Fruit fly (Drosophila melanogaster) whole organism, prepupa: Measurements from ENCODE around the gene Sf3b2.

ENCODE experiments used
- Blimp-1 ChIP-seq: fragments of 200-800 bp; sonication (Bioruptor generic); optimal IDR thresholded peaks from 3 replicates; lab custom pipeline; 2017; ENCODE audit warnings: missing biosample characterization, missing genetic modification characterization, mild to moderate bottlenecking, moderate library complexity, missing genetic modification reagents
- CG10631 ChIP-seq: fragments of 200-800 bp; sonication (Bioruptor generic); optimal IDR thresholded peaks from 2 replicates; lab custom pipeline; 2016; ENCODE audit warnings: missing biosample characterization, missing genetic modification characterization
- CG10669 ChIP-seq: fragments of 200-800 bp; sonication (Bioruptor generic); optimal IDR thresholded peaks from 3 replicates; lab custom pipeline; 2018; ENCODE audit warnings: missing biosample characterization, mild to moderate bottlenecking, missing genetic modification characterization, moderate library complexity
- CG11294 ChIP-seq: fragments of 200-800 bp; sonication (Bioruptor generic); IDR thresholded peaks from 2 replicates; pipeline ENCODE4 v1.3.6; 2022; ENCODE audit warnings: missing biosample characterization, missing genetic modification characterization
- CG11762 ChIP-seq: fragments of 200-800 bp; sonication (Bioruptor generic); optimal IDR thresholded peaks from 3 replicates; lab custom pipeline; 2016; ENCODE audit warnings: missing biosample characterization, missing genetic modification characterization; ENCODE audit not compliant: insufficient read depth
- CG11902 ChIP-seq: fragments of 200-800 bp; sonication (Bioruptor generic); optimal IDR thresholded peaks from 3 replicates; lab custom pipeline; 2016; ENCODE audit warnings: missing biosample characterization, missing genetic modification characterization
- CG15336 ChIP-seq: fragments of 200-800 bp; sonication (Bioruptor generic); IDR thresholded peaks from 2 replicates; pipeline ENCODE4 v1.3.6; 2022; ENCODE audit warnings: missing biosample characterization, missing genetic modification characterization
- CG3032 ChIP-seq: fragments of 200-800 bp; optimal IDR thresholded peaks from 2 replicates; lab custom pipeline; 2019; ENCODE audit warnings: missing biosample characterization, mild to moderate bottlenecking, missing genetic modification characterization, moderate library complexity
- CG31627 ChIP-seq: fragments of 200-800 bp; sonication (Bioruptor generic); optimal IDR thresholded peaks from 3 replicates; lab custom pipeline; 2016; ENCODE audit warnings: missing biosample characterization, missing genetic modification characterization
- CG32006 ChIP-seq: fragments of 200-800 bp; sonication (Bioruptor generic); optimal IDR thresholded peaks from 3 replicates; lab custom pipeline; 2017; ENCODE audit warnings: missing biosample characterization, mild to moderate bottlenecking, missing genetic modification characterization
- CG34406 ChIP-seq: fragments of 200-800 bp; sonication (Bioruptor generic); optimal IDR thresholded peaks from 3 replicates; lab custom pipeline; 2016; ENCODE audit warnings: missing biosample characterization, missing genetic modification characterization
- CG4318 ChIP-seq: fragments of 200-800 bp; sonication (Bioruptor generic); optimal IDR thresholded peaks from 3 replicates; lab custom pipeline; 2017; ENCODE audit warnings: missing biosample characterization, mild to moderate bottlenecking, missing genetic modification characterization
- CG6163 ChIP-seq: fragments of 200-800 bp; sonication (Bioruptor generic); IDR thresholded peaks from 3 replicates; pipeline ENCODE4 v1.3.6; 2022; ENCODE audit warnings: missing biosample characterization, missing genetic modification characterization
- CG6276 ChIP-seq: fragments of 200-800 bp; sonication (Bioruptor generic); optimal IDR thresholded peaks from 2 replicates; lab custom pipeline; 2017; ENCODE audit warnings: missing biosample characterization, mild to moderate bottlenecking, missing genetic modification characterization
- CG6792 ChIP-seq: fragments of 200-800 bp; sonication (Bioruptor generic); optimal IDR thresholded peaks from 3 replicates; lab custom pipeline; 2016; ENCODE audit warnings: missing biosample characterization, missing genetic modification characterization
- CG6808 ChIP-seq: fragments of 200-800 bp; sonication (Bioruptor generic); optimal IDR thresholded peaks from 3 replicates; lab custom pipeline; 2017; ENCODE audit warnings: missing biosample characterization, missing genetic modification characterization, mild to moderate bottlenecking, moderate library complexity, missing genetic modification reagents
- CG6854 ChIP-seq: fragments of 200-800 bp; sonication (Bioruptor generic); optimal IDR thresholded peaks from 2 replicates; lab custom pipeline; 2017; ENCODE audit warnings: missing biosample characterization, mild to moderate bottlenecking, missing genetic modification characterization
- CG7368 ChIP-seq: fragments of 200-800 bp; sonication (Bioruptor generic); optimal IDR thresholded peaks from 3 replicates; lab custom pipeline; 2016; ENCODE audit warnings: missing biosample characterization, missing genetic modification characterization
- CG8119 ChIP-seq: fragments of 200-800 bp; sonication (Bioruptor generic); IDR thresholded peaks from 3 replicates; pipeline ENCODE4 v1.3.6; 2022; ENCODE audit warnings: missing biosample characterization, missing genetic modification characterization
- CG8319 ChIP-seq: fragments of 200-800 bp; sonication (Bioruptor generic); optimal IDR thresholded peaks from 3 replicates; lab custom pipeline; 2016; ENCODE audit warnings: missing biosample characterization, missing genetic modification characterization
- Eip75B ChIP-seq: fragments of 200-800 bp; sonication (Bioruptor generic); optimal IDR thresholded peaks from 3 replicates; lab custom pipeline; 2016; ENCODE audit warnings: missing biosample characterization, missing genetic modification characterization
- Eip78C ChIP-seq: fragments of 200-800 bp; sonication (Bioruptor generic); peaks from one replicate; lab custom pipeline; 2016; ENCODE audit warnings: missing biosample characterization, missing genetic modification characterization
- Eip93F ChIP-seq: fragments of 200-800 bp; sonication (Bioruptor generic); optimal IDR thresholded peaks from 2 replicates; lab custom pipeline; 2016; ENCODE audit warnings: missing biosample characterization, mild to moderate bottlenecking, missing genetic modification characterization
- Ets21C ChIP-seq: fragments of 200-800 bp; sonication (Bioruptor generic); optimal IDR thresholded peaks from 3 replicates; lab custom pipeline; 2016; ENCODE audit warnings: missing biosample characterization, missing genetic modification characterization
- Ets96B ChIP-seq: fragments of 200-800 bp; optimal IDR thresholded peaks from 2 replicates; lab custom pipeline; 2019; ENCODE audit warnings: missing biosample characterization, mild to moderate bottlenecking, missing genetic modification characterization, moderate library complexity
- Gug ChIP-seq: fragments of 200-800 bp; sonication (Bioruptor generic); IDR thresholded peaks from 2 replicates; pipeline ENCODE4 v1.3.6; 2022; ENCODE audit warnings: missing biosample characterization, missing genetic modification characterization
- Hr38 ChIP-seq: sonication (Bioruptor generic); optimal IDR thresholded peaks from 2 replicates; lab custom pipeline; 2016; ENCODE audit warnings: missing biosample characterization, missing genetic modification characterization
- Hr4 ChIP-seq: fragments of 200-800 bp; sonication (Bioruptor generic); optimal IDR thresholded peaks from 3 replicates; lab custom pipeline; 2016; ENCODE audit warnings: missing biosample characterization, missing genetic modification characterization
- Lpt ChIP-seq: fragments of 200-800 bp; sonication (Bioruptor generic); optimal IDR thresholded peaks from 3 replicates; lab custom pipeline; 2016; ENCODE audit warnings: missing biosample characterization, missing genetic modification characterization
- Met ChIP-seq: fragments of 200-800 bp; sonication (Bioruptor generic); optimal IDR thresholded peaks from 3 replicates; lab custom pipeline; 2016; ENCODE audit warnings: missing biosample characterization, missing genetic modification characterization
- OdsH ChIP-seq: fragments of 200-800 bp; sonication (Bioruptor generic); optimal IDR thresholded peaks from 3 replicates; lab custom pipeline; 2016; ENCODE audit warnings: missing biosample characterization, missing genetic modification characterization
- Smox ChIP-seq: fragments of 200-800 bp; sonication (Bioruptor generic); optimal IDR thresholded peaks from 3 replicates; lab custom pipeline; 2016; ENCODE audit warnings: missing biosample characterization, missing genetic modification characterization
- Sox102F ChIP-seq: fragments of 200-800 bp; sonication (Bioruptor generic); optimal IDR thresholded peaks from 2 replicates; lab custom pipeline; 2016; ENCODE audit warnings: missing biosample characterization, mild to moderate bottlenecking, missing genetic modification characterization
- Sox14 ChIP-seq: fragments of 200-800 bp; sonication (Bioruptor generic); optimal IDR thresholded peaks from 3 replicates; lab custom pipeline; 2016; ENCODE audit warnings: missing biosample characterization, missing genetic modification characterization
- Sox15 ChIP-seq: fragments of 200-800 bp; sonication (Bioruptor generic); optimal IDR thresholded peaks from 3 replicates; lab custom pipeline; 2016; ENCODE audit warnings: missing biosample characterization, missing genetic modification characterization
- achi ChIP-seq: fragments of 200-800 bp; sonication (Bioruptor generic); optimal IDR thresholded peaks from 3 replicates; lab custom pipeline; 2016; ENCODE audit warnings: missing biosample characterization, missing genetic modification characterization
- dac ChIP-seq: fragments of 200-800 bp; sonication (Bioruptor generic); optimal IDR thresholded peaks from 2 replicates; lab custom pipeline; 2017; ENCODE audit warnings: missing biosample characterization, mild to moderate bottlenecking, missing genetic modification characterization
- dsx ChIP-seq: fragments of 200-800 bp; optimal IDR thresholded peaks from 3 replicates; lab custom pipeline; 2019; ENCODE audit warnings: missing biosample characterization, mild to moderate bottlenecking, missing genetic modification characterization, moderate library complexity; ENCODE audit not compliant: poor library complexity, severe bottlenecking
- eg ChIP-seq: fragments of 200-800 bp; sonication (Bioruptor generic); IDR thresholded peaks from 3 replicates; pipeline ENCODE4 v1.3.6; 2022; ENCODE audit warnings: missing biosample characterization, missing genetic modification characterization
- fkh ChIP-seq: fragments of 200-800 bp; sonication (Bioruptor generic); optimal IDR thresholded peaks from 3 replicates; lab custom pipeline; 2017; ENCODE audit warnings: missing biosample characterization, mild to moderate bottlenecking, missing genetic modification characterization, moderate library complexity
- lz ChIP-seq: fragments of 200-800 bp; sonication (Bioruptor generic); optimal IDR thresholded peaks from 3 replicates; lab custom pipeline; 2016; ENCODE audit warnings: missing biosample characterization, missing genetic modification characterization
- net ChIP-seq: fragments of 200-800 bp; sonication (Bioruptor generic); optimal IDR thresholded peaks from 3 replicates; lab custom pipeline; 2016; ENCODE audit warnings: missing biosample characterization, missing genetic modification characterization
- pdm3 ChIP-seq: fragments of 200-800 bp; sonication (Bioruptor generic); optimal IDR thresholded peaks from 3 replicates; lab custom pipeline; 2016; ENCODE audit warnings: missing biosample characterization, missing genetic modification characterization
- salr ChIP-seq, 2 experiments: fragments of 200-800 bp; sonication (Bioruptor generic); optimal IDR thresholded peaks; 3 replicates each; lab custom pipeline; 2016 to 2018; ENCODE audit warnings: missing biosample characterization in 2 of 2, missing genetic modification characterization in 2 of 2, mild to moderate bottlenecking in 1 of 2
- spab ChIP-seq: fragments of 200-800 bp; sonication (Bioruptor generic); optimal IDR thresholded peaks from 2 replicates; lab custom pipeline; 2017; ENCODE audit warnings: missing biosample characterization, mild to moderate bottlenecking, missing genetic modification characterization, missing genetic modification reagents
- svp ChIP-seq: fragments of 200-800 bp; sonication (Bioruptor generic); peaks from one replicate; lab custom pipeline; 2016; ENCODE audit warnings: missing biosample characterization, missing genetic modification characterization
- topi ChIP-seq: fragments of 200-800 bp; sonication (Bioruptor generic); optimal IDR thresholded peaks from 3 replicates; lab custom pipeline; 2016; ENCODE audit warnings: missing biosample characterization, missing genetic modification characterization
- vri ChIP-seq: fragments of 200-800 bp; sonication (Bioruptor generic); optimal IDR thresholded peaks from 3 replicates; lab custom pipeline; 2016; ENCODE audit warnings: missing biosample characterization, mild to moderate bottlenecking, missing genetic modification characterization

Sf3b2 gene

dm6 chr2L:3003399-3003798, 25.6 kb downstream of the Sf3b2 start (continued):
- TF ChIP-seq Sox102F (GFP tag; lab: Kevin White, UChicago) (no peak), OdsH (GFP tag; lab: Kevin White, UChicago) (peak; percentile 49), CG10631 (GFP tag; lab: Kevin White, UChicago) (no peak), Eip93F (GFP tag; lab: Kevin White, UChicago) (no peak), CG6792 (GFP tag; lab: Kevin White, UChicago) (no peak), eg (GFP tag; lab: Robert Waterston, UW) (peak; percentile 83), CG3032 (tag; lab: Kevin White, UChicago) (no peak), pdm3 (GFP tag; lab: Kevin White, UChicago) (peak; percentile 47), CG6854 (no peak), svp (GFP tag; lab: Kevin White, UChicago) (no peak), CG4318 (GFP tag; lab: Kevin White, UChicago) (peak; percentile 86), Met (GFP tag; lab: Kevin White, UChicago) (no peak), CG31627 (GFP tag; lab: Kevin White, UChicago) (no peak), Eip75B (peak; percentile 15), salr (GFP tag; optimal IDR thresholded peaks at IDR 0.05; lab: Kevin White, UChicago) (peak in 1 of 2 experiments; percentile 60), dac (GFP tag; lab: Kevin White, UChicago) (peak; percentile 69), CG7368 (peak; percentile 22), Hr38 (no peak)

dm6 chr2L:3001953-3002352, 27.0 kb downstream of the Sf3b2 start:
- TF ChIP-seq CG11294, result no peak
- TF ChIP-seq CG6792 (GFP tag; lab: Kevin White, UChicago), result no peak
- peak; percentile 72 for TF ChIP-seq CG32006 (GFP tag; lab: Kevin White, UChicago)
- TF ChIP-seq Ets96B (tag; lab: Kevin White, UChicago), result no peak
- no peak for TF ChIP-seq CG11902 (GFP tag; lab: Kevin White, UChicago)
- TF ChIP-seq Eip93F (GFP tag; lab: Kevin White, UChicago), result no peak
- TF ChIP-seq Ets21C (GFP tag; lab: Kevin White, UChicago), result no peak
- TF ChIP-seq Smox (GFP tag; lab: Kevin White, UChicago), result no peak
- TF ChIP-seq Sox15 (GFP tag; lab: Kevin White, UChicago), result no peak
- TF ChIP-seq CG4318 (GFP tag; lab: Kevin White, UChicago), result peak; percentile 20
- TF ChIP-seq salr (GFP tag; optimal IDR thresholded peaks at IDR 0.05; lab: Kevin White, UChicago), result peak in 1 of 2 experiments; percentile 36
- no peak for TF ChIP-seq vri
- TF ChIP-seq topi (GFP tag; lab: Kevin White, UChicago), result no peak
- TF ChIP-seq CG8319, result no peak
- no peak for TF ChIP-seq Sox14
- no peak for TF ChIP-seq dac (GFP tag; lab: Kevin White, UChicago)
- no peak for TF ChIP-seq CG3032 (tag; lab: Kevin White, UChicago)
- TF ChIP-seq eg (GFP tag; lab: Robert Waterston, UW), result peak; percentile 58; the same call in 2 of the 3 replicates
- TF ChIP-seq CG6163 (GFP tag; lab: Robert Waterston, UW), result peak; percentile 59; the same call in 2 of the 3 replicates
- TF ChIP-seq CG11762, result no peak
- TF ChIP-seq net (GFP tag; lab: Kevin White, UChicago), result no peak
- TF ChIP-seq CG31627 (GFP tag; lab: Kevin White, UChicago), result no peak
- TF ChIP-seq Eip78C (GFP tag; lab: Kevin White, UChicago), result peak; percentile 79
- TF ChIP-seq fkh (GFP tag; lab: Kevin White, UChicago), result no peak
- TF ChIP-seq CG8119 (GFP tag; lab: Robert Waterston, UW), result peak; percentile 70
- no peak for TF ChIP-seq Gug (GFP tag; lab: Robert Waterston, UW)
- TF ChIP-seq CG10669 (GFP tag; lab: Kevin White, UChicago), result no peak
- TF ChIP-seq lz (GFP tag; lab: Kevin White, UChicago), result no peak
- TF ChIP-seq pdm3 (GFP tag; lab: Kevin White, UChicago), result peak; percentile 17
- peak; percentile 29 for TF ChIP-seq OdsH (GFP tag; lab: Kevin White, UChicago)
- TF ChIP-seq CG6808 (GFP tag; lab: Kevin White, UChicago), result no peak
- TF ChIP-seq Sox102F (GFP tag; lab: Kevin White, UChicago), result no peak
- peak; percentile 54 for TF ChIP-seq Lpt (GFP tag; lab: Kevin White, UChicago)
- peak; percentile 36 for TF ChIP-seq Hr4 (GFP tag; lab: Kevin White, UChicago)
- no peak for TF ChIP-seq spab (GFP tag; lab: Kevin White, UChicago)
- peak; percentile 1 for TF ChIP-seq achi (GFP tag; lab: Kevin White, UChicago)
- peak; percentile 63 for TF ChIP-seq CG6276 (GFP tag; lab: Kevin White, UChicago)
- no peak for TF ChIP-seq CG34406 (GFP tag; lab: Kevin White, UChicago)
- TF ChIP-seq Blimp-1 (GFP tag; lab: Kevin White, UChicago), result no peak
- TF ChIP-seq dsx, result no peak
- peak; percentile 69 for TF ChIP-seq CG15336
- TF ChIP-seq CG7368, result no peak
